Fruit fly (Drosophila melanogaster): Measurements from ENCODE around the gene CG14445.

- TF ChIP-seq Dref (GFP tag; IDR thresholded peaks at IDR 0.05) (no peak), CG3838 (GFP tag; optimal IDR thresholded peaks at IDR 0.05) (no peak), NFAT (GFP tag; IDR thresholded peaks at IDR 0.05) (no peak), Dp (GFP tag; optimal IDR thresholded peaks at IDR 0.05) (no peak)
Measured at dm6 chrX:6231764-6232163, 5.4 kb upstream of the CG14445 start.

Measured in whole organism, embryonic.